Comparison of ENCODE assay signal across 1 fruit fly cellular context in the genomic region with DNA sequence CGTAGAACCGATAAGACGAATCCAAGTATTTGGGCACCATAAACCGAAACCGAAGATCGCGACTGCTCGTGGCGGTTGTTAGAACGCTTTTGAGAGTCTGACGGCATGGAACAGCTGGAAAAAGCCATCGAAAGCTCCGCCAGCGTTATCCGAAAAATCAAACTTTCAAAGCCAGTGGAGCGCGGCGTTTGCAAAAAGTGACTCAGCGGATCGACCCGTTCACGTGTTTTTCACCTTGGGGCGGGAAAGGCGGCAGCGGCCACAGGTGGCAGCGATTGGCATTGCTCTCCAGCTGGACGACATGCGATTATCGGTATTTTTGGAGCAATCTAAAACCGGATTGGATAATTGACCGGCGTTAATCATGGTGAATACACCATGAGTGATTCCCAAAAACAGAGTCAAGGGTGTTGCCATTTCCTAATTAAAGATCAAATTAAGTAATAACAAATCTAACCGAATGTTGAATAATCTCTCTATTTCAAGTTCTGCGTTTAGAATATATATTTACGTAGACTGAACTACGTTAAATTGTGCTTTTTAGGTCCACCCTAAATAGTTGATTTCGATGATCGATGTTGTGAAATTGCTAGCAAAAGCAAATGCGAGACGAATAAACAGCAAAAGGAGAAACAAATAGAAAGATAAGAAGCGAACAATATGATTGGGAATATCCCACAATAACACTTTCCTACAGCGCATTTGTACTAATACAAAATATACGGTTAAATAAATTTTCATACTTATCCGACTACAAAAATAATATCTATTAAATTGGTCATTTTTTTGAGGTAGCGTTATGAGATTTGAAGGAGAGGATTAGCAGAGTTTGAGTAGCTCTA.
A peak's percentile ranks its signal among the peaks of the same experiment; 100 is the strongest.
TF ChIP-seq lines count a peak whose summit lies in the region.

A gene (minus strand): TSS at position 91 of the 842 bp plus-strand sequence.

TF ChIP-seq in whole organism, embryonic, 481 proteins besides CTCF, POLR2A, EP300 and RAD21 (continued from another document):
- TF ChIP-seq CG42726 (GFP tag; IDR thresholded peaks at IDR 0.05; lab: Robert Waterston, UW; ENCODE audit: partially characterized antibody) = no peak
- no peak for TF ChIP-seq CG11093 (GFP tag; IDR thresholded peaks at IDR 0.05; lab: Robert Waterston, UW)
- TF ChIP-seq Asciz (GFP tag; optimal IDR thresholded peaks at IDR 0.05; lab: Kevin White, UChicago) = peak; percentile 36
- no peak for TF ChIP-seq bowl (GFP tag; IDR thresholded peaks at IDR 0.05; lab: Robert Waterston, UW)
- no peak for TF ChIP-seq hb (GFP tag; IDR thresholded peaks at IDR 0.05; lab: Robert Waterston, UW; ENCODE audit: partially characterized antibody)
- no peak for TF ChIP-seq wek (GFP tag; optimal IDR thresholded peaks at IDR 0.05; lab: Kevin White, UChicago)
- TF ChIP-seq CG11723 (GFP tag; optimal IDR thresholded peaks at IDR 0.05; lab: Kevin White, UChicago) = peak; percentile 12
- peak; percentile 59; the same call in 1 of the 2 replicates for TF ChIP-seq MBD-R2 (GFP tag; IDR thresholded peaks at IDR 0.05; lab: Robert Waterston, UW)
- TF ChIP-seq prd (optimal IDR thresholded peaks at IDR 0.05; lab: Kevin White, UChicago) = no peak
- TF ChIP-seq prd (GFP tag; IDR thresholded peaks at IDR 0.05; lab: Robert Waterston, UW) = no peak; the same call in 2 of the 3 replicates
- no peak for TF ChIP-seq crol (GFP tag; IDR thresholded peaks at IDR 0.05; lab: Robert Waterston, UW)
- no peak for TF ChIP-seq Lpt (GFP tag; optimal IDR thresholded peaks at IDR 0.05; lab: Kevin White, UChicago)
- TF ChIP-seq ERR (GFP tag; optimal IDR thresholded peaks at IDR 0.05; lab: Kevin White, UChicago) = no peak
- peak; percentile 5 for TF ChIP-seq CG17829 (tag; optimal IDR thresholded peaks at IDR 0.05; lab: Kevin White, UChicago)
- TF ChIP-seq Mes4 (GFP tag; optimal IDR thresholded peaks at IDR 0.05; lab: Kevin White, UChicago) = no peak
- no peak for TF ChIP-seq Opbp (GFP tag; IDR thresholded peaks at IDR 0.05; lab: Robert Waterston, UW; ENCODE audit: partially characterized antibody)
- peak; percentile 34 for TF ChIP-seq YL-1 (GFP tag; optimal IDR thresholded peaks at IDR 0.05; lab: Kevin White, UChicago)
- TF ChIP-seq CG10543 (GFP tag; optimal IDR thresholded peaks at IDR 0.05; lab: Kevin White, UChicago) = peak; percentile 86
- TF ChIP-seq vfl (GFP tag; optimal IDR thresholded peaks at IDR 0.05; lab: Kevin White, UChicago) = no peak
- TF ChIP-seq scrt (GFP tag; optimal IDR thresholded peaks at IDR 0.05; lab: Kevin White, UChicago) = peak; percentile 11
- TF ChIP-seq BtbVII (GFP tag; optimal IDR thresholded peaks at IDR 0.05; lab: Kevin White, UChicago) = peak; percentile 44
- peak; percentile 17 for TF ChIP-seq schlank (tag; optimal IDR thresholded peaks at IDR 0.05; lab: Kevin White, UChicago)
- TF ChIP-seq CG12104 (GFP tag; optimal IDR thresholded peaks at IDR 0.05; lab: Kevin White, UChicago) = peak; percentile 7
- TF ChIP-seq gsb-n (tag; optimal IDR thresholded peaks at IDR 0.05; lab: Kevin White, UChicago) = no peak
- no peak for TF ChIP-seq ab (GFP tag; optimal IDR thresholded peaks at IDR 0.05; lab: Kevin White, UChicago)
- peak; percentile 83 for TF ChIP-seq CG3995 (GFP tag; optimal IDR thresholded peaks at IDR 0.05; lab: Kevin White, UChicago)
- no peak for TF ChIP-seq CG5953 (GFP tag; IDR thresholded peaks at IDR 0.05; lab: Robert Waterston, UW)
- no peak for TF ChIP-seq hbn (GFP tag; IDR thresholded peaks at IDR 0.05; lab: Robert Waterston, UW; ENCODE audit: partially characterized antibody)
- no peak for TF ChIP-seq fd3F (GFP tag; optimal IDR thresholded peaks at IDR 0.05; lab: Kevin White, UChicago)
- no peak for TF ChIP-seq Bgb (GFP tag; IDR thresholded peaks at IDR 0.05; lab: Robert Waterston, UW; ENCODE audit: partially characterized antibody)
- no peak for TF ChIP-seq Stat92E (GFP tag; optimal IDR thresholded peaks at IDR 0.05; lab: Kevin White, UChicago)
- no peak for TF ChIP-seq CG8281 (tag; optimal IDR thresholded peaks at IDR 0.05; lab: Kevin White, UChicago)
- TF ChIP-seq CG11560 (tag; IDR thresholded peaks at IDR 0.05; lab: Robert Waterston, UW) = no peak
- peak; percentile 89 for TF ChIP-seq CG9437 (GFP tag; optimal IDR thresholded peaks at IDR 0.05; lab: Kevin White, UChicago)
- peak; percentile 21 for TF ChIP-seq Bdp1 (GFP tag; optimal IDR thresholded peaks at IDR 0.05; lab: Kevin White, UChicago)
- peak; percentile 37 for TF ChIP-seq HLH54F (GFP tag; optimal IDR thresholded peaks at IDR 0.05; lab: Kevin White, UChicago)
- no peak for TF ChIP-seq br (optimal IDR thresholded peaks at IDR 0.05; lab: Kevin White, UChicago)
- peak; percentile 40 for TF ChIP-seq HHEX (GFP tag; optimal IDR thresholded peaks at IDR 0.05; lab: Kevin White, UChicago)
- no peak for TF ChIP-seq CG16813 (GFP tag; IDR thresholded peaks at IDR 0.05; lab: Robert Waterston, UW; ENCODE audit: partially characterized antibody)
- TF ChIP-seq CG17328 (GFP tag; IDR thresholded peaks at IDR 0.05; lab: Robert Waterston, UW) = peak; percentile 50
- peak; percentile 56 for TF ChIP-seq CG15479 (GFP tag; optimal IDR thresholded peaks at IDR 0.05; lab: Kevin White, UChicago)
- TF ChIP-seq nom (GFP tag; optimal IDR thresholded peaks at IDR 0.05; lab: Kevin White, UChicago) = peak; percentile 79
- TF ChIP-seq peb (GFP tag; IDR thresholded peaks at IDR 0.05; lab: Robert Waterston, UW) = no peak
- no peak for TF ChIP-seq CG3847 (GFP tag; IDR thresholded peaks at IDR 0.05; lab: Robert Waterston, UW)
- peak; percentile 46 for TF ChIP-seq Dek (tag; optimal IDR thresholded peaks at IDR 0.05; lab: Kevin White, UChicago)
- TF ChIP-seq Jarid2 (GFP tag; optimal IDR thresholded peaks at IDR 0.05; lab: Kevin White, UChicago) = peak; percentile 8
- TF ChIP-seq grn (GFP tag; optimal IDR thresholded peaks at IDR 0.05; lab: Kevin White, UChicago) = peak; percentile 31
- no peak for TF ChIP-seq Doc2 (GFP tag; IDR thresholded peaks at IDR 0.05; lab: Robert Waterston, UW)
- no peak for TF ChIP-seq Sry-β (GFP tag; optimal IDR thresholded peaks at IDR 0.05; lab: Kevin White, UChicago)
- 0 out of 2 replicates have a peak, but pooled peaks have one; percentile 39 for TF ChIP-seq wdn (GFP tag; IDR thresholded peaks at IDR 0.05; lab: Robert Waterston, UW)
- peak; percentile 22 for TF ChIP-seq Vsx1 (GFP tag; optimal IDR thresholded peaks at IDR 0.05; lab: Kevin White, UChicago)
- no peak for TF ChIP-seq z (GFP tag; IDR thresholded peaks at IDR 0.05; lab: Robert Waterston, UW)
- TF ChIP-seq CG14667 (GFP tag; IDR thresholded peaks at IDR 0.05; lab: Robert Waterston, UW) = peak; percentile 34; the same call in 1 of the 2 replicates
- TF ChIP-seq NC2α (GFP tag; optimal IDR thresholded peaks at IDR 0.05; lab: Kevin White, UChicago) = no peak
- peak; percentile 29 for TF ChIP-seq phol (tag; optimal IDR thresholded peaks at IDR 0.05; lab: Kevin White, UChicago)
- TF ChIP-seq CG13894 (tag; optimal IDR thresholded peaks at IDR 0.05; lab: Kevin White, UChicago) = peak; percentile 39
- TF ChIP-seq Eip74EF (GFP tag; optimal IDR thresholded peaks at IDR 0.05; lab: Kevin White, UChicago) = peak in 1 of 2 experiments; percentile 27
- peak; percentile 54; the same call in 1 of the 2 replicates for TF ChIP-seq CG14441 (GFP tag; IDR thresholded peaks at IDR 0.05; lab: Robert Waterston, UW)
- TF ChIP-seq toy (GFP tag; IDR thresholded peaks at IDR 0.05; lab: Robert Waterston, UW) = no peak
- TF ChIP-seq crc (GFP tag; optimal IDR thresholded peaks at IDR 0.05; lab: Kevin White, UChicago) = no peak
- TF ChIP-seq kah (GFP tag; optimal IDR thresholded peaks at IDR 0.05; lab: Kevin White, UChicago) = peak; percentile 34
- no peak for TF ChIP-seq Oli (tag; optimal IDR thresholded peaks at IDR 0.05; lab: Kevin White, UChicago)
- peak; percentile 28 for TF ChIP-seq Nf-YC (tag; optimal IDR thresholded peaks at IDR 0.05; lab: Kevin White, UChicago)
- TF ChIP-seq chif (GFP tag; optimal IDR thresholded peaks at IDR 0.05; lab: Kevin White, UChicago) = no peak
- TF ChIP-seq grau (tag; optimal IDR thresholded peaks at IDR 0.05; lab: Kevin White, UChicago) = peak; percentile 64
- peak; percentile 56; the same call in 1 of the 2 replicates for TF ChIP-seq Atf6 (GFP tag; IDR thresholded peaks at IDR 0.05; lab: Robert Waterston, UW)
- peak; percentile 39 for TF ChIP-seq tx (GFP tag; optimal IDR thresholded peaks at IDR 0.05; lab: Kevin White, UChicago)
- peak; percentile 60 for TF ChIP-seq CG17385 (GFP tag; optimal IDR thresholded peaks at IDR 0.05; lab: Kevin White, UChicago)
- TF ChIP-seq Trl (optimal IDR thresholded peaks at IDR 0.05; lab: Kevin White, UChicago) = peak in 1 of 2 experiments; percentile 1
- no peak for TF ChIP-seq Trl (GFP tag; optimal IDR thresholded peaks at IDR 0.05; lab: Kevin White, UChicago)
- TF ChIP-seq sna (GFP tag; IDR thresholded peaks at IDR 0.05; lab: Robert Waterston, UW; ENCODE audit: partially characterized antibody) = no peak
- TF ChIP-seq jumu (GFP tag; optimal IDR thresholded peaks at IDR 0.05; lab: Kevin White, UChicago) = no peak
- no peak for TF ChIP-seq cad (GFP tag; optimal IDR thresholded peaks at IDR 0.05; lab: Kevin White, UChicago)
- TF ChIP-seq inv (GFP tag; IDR thresholded peaks at IDR 0.05; lab: Robert Waterston, UW; ENCODE audit: partially characterized antibody) = no peak
- TF ChIP-seq CG4424 (GFP tag; optimal IDR thresholded peaks at IDR 0.05; lab: Kevin White, UChicago) = peak; percentile 9
- no peak for TF ChIP-seq Fer2 (tag; optimal IDR thresholded peaks at IDR 0.05; lab: Kevin White, UChicago)
- TF ChIP-seq Hmx (GFP tag; optimal IDR thresholded peaks at IDR 0.05; lab: Kevin White, UChicago) = no peak
- TF ChIP-seq CG2889 (GFP tag; IDR thresholded peaks at IDR 0.05; lab: Robert Waterston, UW) = no peak
- TF ChIP-seq CG2120 (GFP tag; optimal IDR thresholded peaks at IDR 0.05; lab: Kevin White, UChicago) = peak; percentile 70
- no peak for TF ChIP-seq Neu2 (GFP tag; optimal IDR thresholded peaks at IDR 0.05; lab: Kevin White, UChicago; ENCODE audit: borderline replicate concordance)
- TF ChIP-seq pho (GFP tag; optimal IDR thresholded peaks at IDR 0.05; lab: Kevin White, UChicago) = no peak
- no peak for TF ChIP-seq CG6254 (GFP tag; optimal IDR thresholded peaks at IDR 0.05; lab: Kevin White, UChicago)
- TF ChIP-seq usp (GFP tag; optimal IDR thresholded peaks at IDR 0.05; lab: Kevin White, UChicago) = no peak
- peak; percentile 55 for TF ChIP-seq unpg (GFP tag; optimal IDR thresholded peaks at IDR 0.05; lab: Kevin White, UChicago)
- TF ChIP-seq TFAM (GFP tag; optimal IDR thresholded peaks at IDR 0.05; lab: Kevin White, UChicago) = no peak
- TF ChIP-seq CG14710 (tag; optimal IDR thresholded peaks at IDR 0.05; lab: Kevin White, UChicago) = peak; percentile 25
- no peak for TF ChIP-seq CG6272 (GFP tag; IDR thresholded peaks at IDR 0.05; lab: Robert Waterston, UW)
- TF ChIP-seq CG18599 (GFP tag; optimal IDR thresholded peaks at IDR 0.05; lab: Kevin White, UChicago) = peak; percentile 80
- no peak for TF ChIP-seq Dip3 (GFP tag; optimal IDR thresholded peaks at IDR 0.05; lab: Kevin White, UChicago)
- peak; percentile 10 for TF ChIP-seq disco-r (GFP tag; optimal IDR thresholded peaks at IDR 0.05; lab: Kevin White, UChicago)
- no peak for TF ChIP-seq CG10366 (GFP tag; IDR thresholded peaks at IDR 0.05; lab: Robert Waterston, UW)
- no peak; the same call in 1 of the 2 replicates for TF ChIP-seq CG9215 (GFP tag; IDR thresholded peaks at IDR 0.05; lab: Robert Waterston, UW)
- TF ChIP-seq CG17568 (GFP tag; optimal IDR thresholded peaks at IDR 0.05; lab: Kevin White, UChicago) = peak; percentile 28
- TF ChIP-seq CG3281 (GFP tag; optimal IDR thresholded peaks at IDR 0.05; lab: Kevin White, UChicago) = peak; percentile 80
- TF ChIP-seq CG32767 (GFP tag; IDR thresholded peaks at IDR 0.05; lab: Robert Waterston, UW) = no peak
- TF ChIP-seq fd96Cb (tag; optimal IDR thresholded peaks at IDR 0.05; lab: Kevin White, UChicago) = peak; percentile 4
- TF ChIP-seq BEAF-32 (GFP tag; optimal IDR thresholded peaks at IDR 0.05; lab: Kevin White, UChicago) = no peak
- peak; percentile 70 for TF ChIP-seq CG7556 (GFP tag; optimal IDR thresholded peaks at IDR 0.05; lab: Kevin White, UChicago)
- TF ChIP-seq bcd (GFP tag; optimal IDR thresholded peaks at IDR 0.05; lab: Kevin White, UChicago) = peak; percentile 36
- peak; percentile 30 for TF ChIP-seq bab2 (GFP tag; optimal IDR thresholded peaks at IDR 0.05; lab: Kevin White, UChicago)
- TF ChIP-seq E2f2 (GFP tag; IDR thresholded peaks at IDR 0.05; lab: Robert Waterston, UW) = peak; percentile 30; the same call in 1 of the 2 replicates
- peak; percentile 53 for TF ChIP-seq caup (GFP tag; optimal IDR thresholded peaks at IDR 0.05; lab: Kevin White, UChicago; ENCODE audit: severe bottlenecking)
- TF ChIP-seq CG8924 (tag; optimal IDR thresholded peaks at IDR 0.05; lab: Kevin White, UChicago) = peak; percentile 58
- no peak for TF ChIP-seq pb (GFP tag; optimal IDR thresholded peaks at IDR 0.05; lab: Kevin White, UChicago)
